Worm (Caenorhabditis elegans) whole organism, L4 larva: Measurements from ENCODE around the gene M106.8.
A peak's percentile ranks its signal among the peaks of the same experiment; 100 is the strongest.

Experiments used
- T26A8.4 ChIP-seq: fragments of 200-800 bp; sonication (Bioruptor generic); IDR thresholded peaks from 2 replicates; pipeline ENCODE4 v1.3.6; 2022; ENCODE audit warnings: missing genetic modification characterization, missing compliant biosample characterization
- ces-1 ChIP-seq: fragments of 150-350 bp; sonication (generic microtip); optimal IDR thresholded peaks from 4 replicates; lab custom pipeline; 2014; ENCODE audit warnings: missing biosample characterization, missing genetic modification reagents, missing genetic modification characterization
- lsy-2 ChIP-seq, 2 experiments: fragments of 150-350 bp in 1 of 2; sonication (generic microtip) in 1 of 2; optimal IDR thresholded peaks; 2 replicates each; lab custom pipeline; 2014 to 2017; ENCODE audit warnings: missing biosample characterization in 2 of 2, missing genetic modification characterization in 2 of 2
- nhr-10 ChIP-seq: fragments of 150-350 bp; optimal IDR thresholded peaks from 2 replicates; lab custom pipeline; 2014; ENCODE audit warnings: missing biosample characterization, missing genetic modification characterization
- skn-1 ChIP-seq: fragments of 150-350 bp; optimal IDR thresholded peaks from 2 replicates; lab custom pipeline; 2014; ENCODE audit warnings: missing biosample characterization, missing genetic modification characterization
- snpc-4 ChIP-seq: fragments of 150-350 bp; optimal IDR thresholded peaks from 2 replicates; lab custom pipeline; 2014; ENCODE audit warnings: missing biosample characterization, missing genetic modification characterization
- tra-1 ChIP-seq: fragments of 200-800 bp; sonication (Bioruptor generic); IDR thresholded peaks from 2 replicates; pipeline ENCODE4 v1.3.6; 2022; ENCODE audit warnings: missing genetic modification reagents, missing genetic modification characterization, missing compliant biosample characterization

ce11 chrII:10870698-10871097 lies 27.3 kb upstream of the M106.8 start:
- no peak for TF ChIP-seq ces-1 (GFP tag; lab: Kevin White, UChicago)
- no peak for TF ChIP-seq T26A8.4 (GFP tag; lab: Robert Waterston, UW)
- no peak for TF ChIP-seq nhr-10 (tag; lab: Kevin White, UChicago)
- no peak for TF ChIP-seq snpc-4
- no peak for TF ChIP-seq skn-1 (tag; lab: Kevin White, UChicago)
- TF ChIP-seq tra-1 = no peak
- TF ChIP-seq lsy-2 (tag; optimal IDR thresholded peaks at IDR 0.05; lab: Kevin White, UChicago) = peak in 1 of 2 experiments; percentile 25
